Fruit fly (Drosophila melanogaster) whole organism: ENCODE data around the gene CG14537.
"Not testable (repeated sequence)": the region's sequence is repeated elsewhere in the genome, so short reads cannot be mapped to it uniquely, and the experiment has no call there.

ENCODE experiments used
- CG8478 ChIP-seq: fragments of >200 bp; optimal IDR thresholded peaks from 2 replicates; lab custom pipeline; 2018; ENCODE audit warnings: inconsistent platforms
- pan ChIP-seq: fragments of >200 bp; optimal IDR thresholded peaks from 2 replicates; lab custom pipeline; 2017
- psq ChIP-seq: fragments of >200 bp; optimal IDR thresholded peaks from 2 replicates; lab custom pipeline; 2017
- usp ChIP-seq: fragments of >200 bp; optimal IDR thresholded peaks from 2 replicates; lab custom pipeline; 2017; ENCODE audit warnings: missing biosample characterization, missing genetic modification characterization, mixed read lengths

- TF ChIP-seq psq (lab: Kevin White, UChicago); pan (lab: Kevin White, UChicago); CG8478 (lab: Kevin White, UChicago); usp (GFP tag; lab: Kevin White, UChicago): not testable (repeated sequence)
Measured at dm6 chr2L:7856380-7857127, 16.3 kb downstream of the CG14537 start, which contains the start of gene lectin-28C.
